Fruit fly (Drosophila melanogaster) whole organism, embryonic: ENCODE results near the gene CG6431.

ENCODE experiments used
- B-H1 ChIP-seq: fragments of 200-800 bp; sonication (Bioruptor generic); IDR thresholded peaks from 3 replicates; pipeline ENCODE4 v1.3.6; 2022; ENCODE audit warnings: missing biosample characterization, missing genetic modification characterization
- BtbVII ChIP-seq: fragments of 200-800 bp; sonication (Bioruptor generic); optimal IDR thresholded peaks from 3 replicates; lab custom pipeline; 2017; ENCODE audit warnings: missing biosample characterization, mild to moderate bottlenecking, missing genetic modification characterization
- CG1024 ChIP-seq: fragments of 200-800 bp; sonication (Bioruptor generic); IDR thresholded peaks from 2 replicates; pipeline ENCODE4 v1.3.6; 2022; ENCODE audit warnings: missing biosample characterization, missing genetic modification characterization
- CG10654 ChIP-seq: fragments of 200-800 bp; sonication (Bioruptor generic); optimal IDR thresholded peaks from 2 replicates; lab custom pipeline; 2016; ENCODE audit warnings: missing biosample characterization, missing genetic modification characterization
- CG11504 ChIP-seq: fragments of 200-800 bp; sonication (Bioruptor generic); optimal IDR thresholded peaks from 3 replicates; lab custom pipeline; 2019; ENCODE audit warnings: missing biosample characterization, mild to moderate bottlenecking, missing genetic modification characterization, moderate library complexity
- CG13894 ChIP-seq: fragments of 200-800 bp; sonication (Bioruptor generic); optimal IDR thresholded peaks from 3 replicates; lab custom pipeline; 2018; ENCODE audit warnings: missing biosample characterization, mild to moderate bottlenecking, missing genetic modification characterization, moderate library complexity
- CG14014 ChIP-seq: fragments of 200-800 bp; sonication (Bioruptor generic); IDR thresholded peaks from 2 replicates; pipeline ENCODE4 v1.3.6; 2022; ENCODE audit warnings: missing biosample characterization, missing genetic modification characterization
- CG14710 ChIP-seq: fragments of 200-800 bp; sonication (Bioruptor generic); optimal IDR thresholded peaks from 3 replicates; lab custom pipeline; 2019; ENCODE audit warnings: missing biosample characterization, mild to moderate bottlenecking, missing genetic modification characterization, moderate library complexity
- CG14965 ChIP-seq: fragments of 200-800 bp; sonication (Bioruptor generic); optimal IDR thresholded peaks from 2 replicates; lab custom pipeline; 2016; ENCODE audit warnings: missing biosample characterization, missing genetic modification characterization, borderline replicate concordance
- CG15073 ChIP-seq: fragments of 200-800 bp; sonication (Bioruptor generic); optimal IDR thresholded peaks from 2 replicates; lab custom pipeline; 2016; ENCODE audit warnings: missing biosample characterization, missing genetic modification characterization
- CG17186 ChIP-seq: fragments of 200-800 bp; sonication (Bioruptor generic); optimal IDR thresholded peaks from 3 replicates; lab custom pipeline; 2017; ENCODE audit warnings: missing biosample characterization, missing genetic modification reagents, missing genetic modification characterization
- CG30020 ChIP-seq: fragments of 200-800 bp; optimal IDR thresholded peaks from 2 replicates; lab custom pipeline; 2019; ENCODE audit warnings: missing biosample characterization, mild to moderate bottlenecking, missing genetic modification characterization, moderate library complexity
- CG3065 ChIP-seq: fragments of 200-800 bp; sonication (Bioruptor generic); optimal IDR thresholded peaks from 2 replicates; lab custom pipeline; 2016; ENCODE audit warnings: missing biosample characterization, missing genetic modification characterization
- CG33213 ChIP-seq: fragments of 200-800 bp; sonication (Bioruptor generic); optimal IDR thresholded peaks from 3 replicates; lab custom pipeline; 2016; ENCODE audit warnings: missing biosample characterization, missing genetic modification characterization
- CG34376 ChIP-seq: fragments of 200-800 bp; sonication (Bioruptor generic); optimal IDR thresholded peaks from 2 replicates; lab custom pipeline; 2018; ENCODE audit warnings: missing biosample characterization, mild to moderate bottlenecking, missing genetic modification characterization
- CG43689 ChIP-seq: fragments of 200-800 bp; sonication (Bioruptor generic); IDR thresholded peaks from 2 replicates; pipeline ENCODE4 v1.3.6; 2022; ENCODE audit warnings: missing biosample characterization, missing genetic modification characterization
- CG4404 ChIP-seq: fragments of 200-800 bp; sonication (Bioruptor generic); IDR thresholded peaks from 2 replicates; pipeline ENCODE4 v1.3.6; 2022; ENCODE audit warnings: missing biosample characterization, missing genetic modification characterization
- CG6175 ChIP-seq: fragments of 200-800 bp; sonication (Bioruptor generic); IDR thresholded peaks from 3 replicates; pipeline ENCODE4 v1.3.6; 2022; ENCODE audit warnings: missing biosample characterization, missing genetic modification characterization
- CG6654 ChIP-seq: fragments of 200-800 bp; sonication (Bioruptor generic); optimal IDR thresholded peaks from 2 replicates; lab custom pipeline; 2017; ENCODE audit warnings: missing biosample characterization, mild to moderate bottlenecking, missing genetic modification characterization
- CG6683 ChIP-seq: fragments of 200-800 bp; sonication (Bioruptor generic); optimal IDR thresholded peaks from 2 replicates; lab custom pipeline; 2017; ENCODE audit warnings: missing biosample characterization, mild to moderate bottlenecking, missing genetic modification characterization, missing genetic modification reagents
- CG6689 ChIP-seq: fragments of 200-800 bp; sonication (Bioruptor generic); IDR thresholded peaks from 2 replicates; pipeline ENCODE4 v1.3.6; 2022; ENCODE audit warnings: missing biosample characterization, missing genetic modification characterization
- CG8089 ChIP-seq: fragments of 200-800 bp; sonication (Bioruptor generic); optimal IDR thresholded peaks from 3 replicates; lab custom pipeline; 2016; ENCODE audit warnings: missing biosample characterization, missing genetic modification characterization
- CG8944 ChIP-seq: fragments of 200-800 bp; sonication (Bioruptor generic); optimal IDR thresholded peaks from 3 replicates; lab custom pipeline; 2016; ENCODE audit warnings: missing biosample characterization, missing genetic modification characterization
- H2.0 ChIP-seq: fragments of 200-800 bp; sonication (Bioruptor generic); IDR thresholded peaks from 2 replicates; pipeline ENCODE4 v1.3.6; 2022; ENCODE audit warnings: missing biosample characterization, missing genetic modification characterization
- Hand ChIP-seq: fragments of 200-800 bp; sonication (Bioruptor generic); optimal IDR thresholded peaks from 2 replicates; lab custom pipeline; 2017; ENCODE audit warnings: mild to moderate bottlenecking, missing biosample characterization, missing genetic modification reagents, missing genetic modification characterization
- HmgD ChIP-seq: fragments of 200-800 bp; sonication (Bioruptor generic); optimal IDR thresholded peaks from 3 replicates; lab custom pipeline; 2016; ENCODE audit warnings: missing biosample characterization, missing genetic modification characterization
- HmgZ ChIP-seq: fragments of 200-800 bp; sonication (Bioruptor generic); optimal IDR thresholded peaks from 2 replicates; lab custom pipeline; 2018; ENCODE audit warnings: missing biosample characterization, mild to moderate bottlenecking, missing genetic modification characterization
- Hmx ChIP-seq: fragments of 200-800 bp; sonication (Bioruptor generic); optimal IDR thresholded peaks from 2 replicates; lab custom pipeline; 2016; ENCODE audit warnings: missing biosample characterization, missing genetic modification characterization
- Jarid2 ChIP-seq: fragments of 200-800 bp; sonication (Bioruptor generic); optimal IDR thresholded peaks from 3 replicates; lab custom pipeline; 2017; ENCODE audit warnings: mild to moderate bottlenecking, missing biosample characterization, missing genetic modification reagents, missing genetic modification characterization
- MBD-R2 ChIP-seq: fragments of 200-800 bp; sonication (Bioruptor generic); IDR thresholded peaks from 2 replicates; pipeline ENCODE4 v1.3.6; 2022; ENCODE audit warnings: missing biosample characterization, missing genetic modification characterization
- Opbp ChIP-seq: fragments of 200-800 bp; sonication (Bioruptor generic); IDR thresholded peaks from 3 replicates; pipeline ENCODE4 v1.3.6; 2022; ENCODE audit warnings: missing biosample characterization, missing genetic modification characterization; ENCODE audit not compliant: partially characterized antibody
- Side ChIP-seq: fragments of 200-800 bp; sonication (Bioruptor generic); optimal IDR thresholded peaks from 2 replicates; lab custom pipeline; 2016; ENCODE audit warnings: missing biosample characterization, missing genetic modification characterization
- Six4 ChIP-seq: fragments of 200-800 bp; sonication (Bioruptor generic); optimal IDR thresholded peaks from 2 replicates; lab custom pipeline; 2016; ENCODE audit warnings: missing biosample characterization, missing genetic modification characterization
- Ssrp ChIP-seq: fragments of 200-800 bp; sonication (Bioruptor generic); optimal IDR thresholded peaks from 2 replicates; lab custom pipeline; 2018; ENCODE audit warnings: missing biosample characterization, mild to moderate bottlenecking, missing genetic modification characterization, moderate library complexity
- Stat92E ChIP-seq, 3 experiments: fragments of >200 bp in 2 of 3; fragments of 200-800 bp in 1 of 3; sonication (Bioruptor generic) in 1 of 3; optimal IDR thresholded peaks; 2 replicates each; lab custom pipeline; 2017 to 2019; ENCODE audit warnings: missing biosample characterization in 3 of 3, missing genetic modification characterization in 3 of 3, mild to moderate bottlenecking in 1 of 3, moderate library complexity in 1 of 3
- Xbp1 ChIP-seq: fragments of 200-800 bp; sonication (Bioruptor generic); optimal IDR thresholded peaks from 3 replicates; lab custom pipeline; 2016; ENCODE audit warnings: missing biosample characterization, mild to moderate bottlenecking, missing genetic modification characterization
- crp ChIP-seq, 2 experiments: fragments of 200-800 bp; sonication (Bioruptor generic); optimal IDR thresholded peaks; 2 replicates in 1 of 2; 3 replicates in 1 of 2; lab custom pipeline; 2017; ENCODE audit warnings: missing biosample characterization in 2 of 2, missing genetic modification characterization in 2 of 2, mild to moderate bottlenecking in 1 of 2, moderate library complexity in 1 of 2
- fd96Cb ChIP-seq: fragments of 200-800 bp; sonication (Bioruptor generic); optimal IDR thresholded peaks from 2 replicates; lab custom pipeline; 2018; ENCODE audit warnings: missing biosample characterization, mild to moderate bottlenecking, missing genetic modification characterization, moderate library complexity
- fu2 ChIP-seq: fragments of 200-800 bp; sonication (Bioruptor generic); optimal IDR thresholded peaks from 2 replicates; lab custom pipeline; 2016; ENCODE audit warnings: missing biosample characterization, missing genetic modification characterization
- gcm ChIP-seq: fragments of 200-800 bp; sonication (Bioruptor generic); optimal IDR thresholded peaks from 2 replicates; lab custom pipeline; 2019; ENCODE audit warnings: missing biosample characterization, mild to moderate bottlenecking, missing genetic modification characterization, moderate library complexity
- hb ChIP-seq: fragments of 200-800 bp; sonication (Bioruptor generic); IDR thresholded peaks from 3 replicates; pipeline ENCODE4 v1.3.6; 2022; ENCODE audit warnings: missing biosample characterization, missing genetic modification characterization; ENCODE audit not compliant: partially characterized antibody
- kay ChIP-seq: fragments of 200-800 bp; sonication (Bioruptor generic); optimal IDR thresholded peaks from 2 replicates; lab custom pipeline; 2016; ENCODE audit warnings: missing biosample characterization, missing genetic modification characterization
- ken ChIP-seq: fragments of 200-800 bp; sonication (Bioruptor generic); IDR thresholded peaks from 3 replicates; pipeline ENCODE4 v1.3.6; 2022; ENCODE audit warnings: missing biosample characterization, missing genetic modification characterization
- nmo ChIP-seq: fragments of 200-800 bp; sonication (Bioruptor generic); optimal IDR thresholded peaks from 2 replicates; lab custom pipeline; 2018; ENCODE audit warnings: missing biosample characterization, mild to moderate bottlenecking, missing genetic modification characterization, moderate library complexity
- p53 ChIP-seq: fragments of 200-800 bp; sonication (Bioruptor generic); optimal IDR thresholded peaks from 2 replicates; lab custom pipeline; 2016; ENCODE audit warnings: missing biosample characterization, missing genetic modification characterization
- peb ChIP-seq: fragments of 200-800 bp; sonication (Bioruptor generic); IDR thresholded peaks from 2 replicates; pipeline ENCODE4 v1.3.6; 2022; ENCODE audit warnings: missing biosample characterization, missing genetic modification characterization
- phol ChIP-seq: fragments of 200-800 bp; sonication (Bioruptor generic); optimal IDR thresholded peaks from 3 replicates; lab custom pipeline; 2018; ENCODE audit warnings: missing biosample characterization, mild to moderate bottlenecking, missing genetic modification characterization, moderate library complexity
- ranshi ChIP-seq: fragments of 200-800 bp; sonication (Bioruptor generic); IDR thresholded peaks from 2 replicates; pipeline ENCODE4 v1.3.6; 2022; ENCODE audit warnings: missing biosample characterization, missing genetic modification characterization
- ssp ChIP-seq: fragments of 200-800 bp; sonication (Bioruptor generic); IDR thresholded peaks from 2 replicates; pipeline ENCODE4 v1.3.6; 2022; ENCODE audit warnings: missing biosample characterization, missing genetic modification characterization
- tna ChIP-seq: fragments of 200-800 bp; sonication (Bioruptor generic); IDR thresholded peaks from 2 replicates; pipeline ENCODE4 v1.3.6; 2022; ENCODE audit warnings: missing biosample characterization, missing genetic modification characterization; ENCODE audit not compliant: partially characterized antibody
- trem ChIP-seq: fragments of 200-800 bp; optimal IDR thresholded peaks from 3 replicates; lab custom pipeline; 2019; ENCODE audit warnings: missing biosample characterization, mild to moderate bottlenecking, missing genetic modification characterization, moderate library complexity

Gene CG6431

DNA sequence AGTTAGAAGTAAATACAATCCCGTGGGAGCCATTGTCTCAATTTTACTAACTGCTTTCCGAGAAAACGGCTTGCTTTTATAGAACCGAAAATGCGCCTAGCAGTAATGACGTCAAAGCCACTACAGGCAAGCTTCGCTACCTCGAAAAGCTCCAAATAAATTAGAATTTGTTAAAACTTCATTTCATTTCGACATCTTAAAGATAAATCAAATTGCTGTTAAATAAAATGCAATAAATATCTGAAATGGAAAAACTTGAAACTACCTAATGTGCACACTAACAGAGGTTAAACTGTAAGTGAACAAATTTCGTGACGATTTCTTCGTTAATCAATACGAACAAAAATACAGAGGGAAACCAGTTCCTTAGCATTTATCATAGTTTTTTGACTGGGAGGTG is 26.0 kb upstream of the CG6431 start, which contains the start of gene CG7300 (continued):
- TF ChIP-seq CG43689, result no peak
- TF ChIP-seq CG10654 (GFP tag; lab: Kevin White, UChicago), result no peak
- TF ChIP-seq HmgZ, result peak; percentile 20
- TF ChIP-seq ssp (GFP tag; lab: Robert Waterston, UW), result peak; percentile 34; the same call in 1 of the 2 replicates
- no peak for TF ChIP-seq CG14965
- TF ChIP-seq tna (GFP tag; lab: Robert Waterston, UW), result no peak
- no peak for TF ChIP-seq CG1024
- TF ChIP-seq Stat92E (GFP tag; optimal IDR thresholded peaks at IDR 0.05; lab: Kevin White, UChicago), result no peak
- TF ChIP-seq CG30020, result no peak
- no peak for TF ChIP-seq CG4404 (GFP tag; lab: Robert Waterston, UW)
- no peak for TF ChIP-seq CG6683 (GFP tag; lab: Kevin White, UChicago)
- TF ChIP-seq ranshi (GFP tag; lab: Robert Waterston, UW), result no peak
- TF ChIP-seq p53, result no peak
- TF ChIP-seq CG14014 (GFP tag; lab: Robert Waterston, UW), result no peak
- peak; percentile 56 for TF ChIP-seq Xbp1
- TF ChIP-seq B-H1, result peak; percentile 26; the same call in 1 of the 3 replicates
- no peak for TF ChIP-seq Hand (GFP tag; lab: Kevin White, UChicago)
- TF ChIP-seq CG15073 (GFP tag; lab: Kevin White, UChicago), result no peak
- TF ChIP-seq Jarid2 (GFP tag; lab: Kevin White, UChicago), result no peak
- no peak for TF ChIP-seq CG8089 (GFP tag; lab: Kevin White, UChicago)
- no peak for TF ChIP-seq hb (GFP tag; lab: Robert Waterston, UW)
- peak; percentile 51 for TF ChIP-seq phol (tag; lab: Kevin White, UChicago)
- 0 out of 3 replicates have a peak, but pooled peaks have one; percentile 17 for TF ChIP-seq CG6175 (GFP tag; lab: Robert Waterston, UW)
- no peak for TF ChIP-seq HmgD (GFP tag; lab: Kevin White, UChicago)
- no peak for TF ChIP-seq CG34376 (GFP tag; lab: Kevin White, UChicago)
- TF ChIP-seq CG6654 (GFP tag; lab: Kevin White, UChicago), result no peak
- TF ChIP-seq ken (GFP tag; lab: Robert Waterston, UW), result no peak
- peak; percentile 39 for TF ChIP-seq Ssrp (tag; lab: Kevin White, UChicago)
- TF ChIP-seq kay (GFP tag; lab: Kevin White, UChicago), result no peak
- no peak for TF ChIP-seq MBD-R2 (GFP tag; lab: Robert Waterston, UW)
- TF ChIP-seq CG11504 (tag; lab: Kevin White, UChicago), result no peak
- TF ChIP-seq trem, result no peak
- TF ChIP-seq fu2, result peak; percentile 38
- TF ChIP-seq nmo (GFP tag; lab: Kevin White, UChicago), result peak; percentile 59
- TF ChIP-seq CG17186 (GFP tag; lab: Kevin White, UChicago), result no peak
- TF ChIP-seq Hmx, result no peak
- TF ChIP-seq CG14710, result peak; percentile 8
- no peak for TF ChIP-seq CG3065 (GFP tag; lab: Kevin White, UChicago)
- TF ChIP-seq H2.0 (GFP tag; lab: Robert Waterston, UW), result peak; percentile 35; the same call in 1 of the 2 replicates
- TF ChIP-seq Opbp (GFP tag; lab: Robert Waterston, UW), result no peak
- peak; percentile 52 for TF ChIP-seq fd96Cb (tag; lab: Kevin White, UChicago)
- TF ChIP-seq peb, result peak; percentile 31; the same call in 1 of the 2 replicates
- TF ChIP-seq crp (GFP tag; optimal IDR thresholded peaks at IDR 0.05; lab: Kevin White, UChicago), result no peak
- no peak for TF ChIP-seq Side (GFP tag; lab: Kevin White, UChicago)
- TF ChIP-seq gcm (GFP tag; lab: Kevin White, UChicago), result no peak
- peak; percentile 35 for TF ChIP-seq CG33213 (GFP tag; lab: Kevin White, UChicago)
- no peak for TF ChIP-seq Six4 (GFP tag; lab: Kevin White, UChicago)
- no peak for TF ChIP-seq CG13894 (tag; lab: Kevin White, UChicago)
- TF ChIP-seq CG6689, result peak; percentile 57
- TF ChIP-seq CG8944 (GFP tag; lab: Kevin White, UChicago), result peak; percentile 23
- TF ChIP-seq BtbVII, result peak; percentile 5
